Worm (Caenorhabditis elegans) whole organism, late embryonic: ENCODE results near the gene dpy-18.

ENCODE experiments used
- ama-1 ChIP-seq: fragments of 150-350 bp; optimal IDR thresholded peaks from 2 replicates; lab custom pipeline; 2014
- ceh-18 ChIP-seq: sonication (generic microtip); optimal IDR thresholded peaks from 2 replicates; lab custom pipeline; 2016; ENCODE audit warnings: missing genetic modification characterization, missing compliant biosample characterization
- ceh-45 ChIP-seq: fragments of 200-800 bp; sonication (Bioruptor generic); IDR thresholded peaks from 2 replicates; pipeline ENCODE4 v1.3.6; 2022; ENCODE audit warnings: missing genetic modification reagents, missing genetic modification characterization, missing compliant biosample characterization
- fkh-10 ChIP-seq: fragments of 150-350 bp; optimal IDR thresholded peaks from 2 replicates; lab custom pipeline; 2014; ENCODE audit warnings: missing biosample characterization, missing genetic modification reagents, missing genetic modification characterization
- hlh-13 ChIP-seq: fragments of 200-800 bp; sonication (Bioruptor generic); optimal IDR thresholded peaks from 2 replicates; lab custom pipeline; 2018; ENCODE audit warnings: mild to moderate bottlenecking, missing genetic modification characterization, missing compliant biosample characterization
- lin-11 ChIP-seq: fragments of 200-800 bp; sonication (Bioruptor generic); optimal IDR thresholded peaks from 2 replicates; lab custom pipeline; 2018; ENCODE audit warnings: mild to moderate bottlenecking, missing genetic modification characterization, missing compliant biosample characterization
- nfya-1 ChIP-seq: sonication (generic microtip); optimal IDR thresholded peaks from 2 replicates; lab custom pipeline; 2017; ENCODE audit warnings: missing genetic modification characterization, mild to moderate bottlenecking, missing compliant biosample characterization, antibody characterized with exemption, moderate library complexity
- odd-2 ChIP-seq: sonication (generic microtip); optimal IDR thresholded peaks from 2 replicates; lab custom pipeline; 2017; ENCODE audit warnings: antibody characterized with exemption, mild to moderate bottlenecking, missing genetic modification characterization, missing compliant biosample characterization
- pros-1 ChIP-seq: fragments of 150-350 bp; optimal IDR thresholded peaks from 2 replicates; lab custom pipeline; 2014; ENCODE audit warnings: missing biosample characterization, missing genetic modification reagents, missing genetic modification characterization
- tbx-2 ChIP-seq: sonication (generic microtip); optimal IDR thresholded peaks from 2 replicates; lab custom pipeline; 2016; ENCODE audit warnings: missing genetic modification characterization, missing compliant biosample characterization
- tbx-7 ChIP-seq: sonication (generic microtip); optimal IDR thresholded peaks from 2 replicates; lab custom pipeline; 2016; ENCODE audit warnings: missing genotype, missing genetic modification characterization, missing compliant biosample characterization
- unc-42 ChIP-seq: sonication (generic microtip); optimal IDR thresholded peaks from 2 replicates; lab custom pipeline; 2016; ENCODE audit warnings: missing genotype, missing genetic modification characterization, missing compliant biosample characterization
- unc-86 ChIP-seq: sonication (generic microtip); optimal IDR thresholded peaks from 2 replicates; lab custom pipeline; 2016; ENCODE audit warnings: missing genetic modification characterization, missing compliant biosample characterization

DNA sequence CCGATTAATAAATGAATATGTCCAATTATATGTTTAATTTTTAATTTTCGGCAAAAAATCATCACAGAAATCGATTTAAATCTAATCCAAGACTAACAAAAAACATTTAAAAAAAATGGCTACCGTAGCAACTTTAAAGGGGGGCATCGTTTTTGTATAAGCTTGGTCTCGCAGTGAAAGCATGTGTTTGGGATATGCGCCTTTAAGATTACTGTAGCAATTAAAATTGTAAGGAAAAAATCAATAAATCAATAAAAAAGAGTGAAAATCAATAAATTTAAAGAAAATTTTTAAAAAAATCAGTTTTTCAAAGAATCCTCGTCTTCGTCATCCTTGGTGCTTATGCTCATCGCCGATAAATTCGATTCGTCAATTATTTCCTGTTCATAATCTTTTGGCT lies 33.7 kb downstream of the dpy-18 start:
- TF ChIP-seq unc-42 (tag; lab: Kevin White, UChicago) = no peak
- TF ChIP-seq ceh-45 (GFP tag; lab: Robert Waterston, UW) = no peak
- no peak for TF ChIP-seq ama-1 (lab: Kevin White, UChicago)
- no peak for TF ChIP-seq pros-1
- TF ChIP-seq lin-11 (tag; lab: Kevin White, UChicago) = no peak
- no peak for TF ChIP-seq tbx-7
- TF ChIP-seq fkh-10 (GFP tag; lab: Kevin White, UChicago) = no peak
- TF ChIP-seq nfya-1 (tag; lab: Kevin White, UChicago) = no peak
- no peak for TF ChIP-seq tbx-2 (tag; lab: Kevin White, UChicago)
- TF ChIP-seq odd-2 (tag; lab: Kevin White, UChicago) = no peak
- TF ChIP-seq hlh-13 (GFP tag; lab: Kevin White, UChicago) = no peak
- no peak for TF ChIP-seq unc-86 (tag; lab: Kevin White, UChicago)
- no peak for TF ChIP-seq ceh-18
